Fruit fly (Drosophila melanogaster): ENCODE results near the gene LanA.
A peak's percentile ranks its signal among the peaks of the same experiment; 100 is the strongest.

Gene LanA

dm6 chr3L:6217212-6217611 lies 610 bp downstream of the LanA start (continued):
- TF ChIP-seq CG17186 (GFP tag; optimal IDR thresholded peaks at IDR 0.05) (no peak), CG8281 (tag; optimal IDR thresholded peaks at IDR 0.05) (peak; percentile 24), Blimp-1 (GFP tag; optimal IDR thresholded peaks at IDR 0.05) (peak; percentile 80), gcm2 (GFP tag; optimal IDR thresholded peaks at IDR 0.05) (no peak), ind (GFP tag; optimal IDR thresholded peaks at IDR 0.05) (peak; percentile 55), odd (GFP tag; optimal IDR thresholded peaks at IDR 0.05) (peak; percentile 35), CG12942 (GFP tag; optimal IDR thresholded peaks at IDR 0.05) (peak; percentile 26), CG17612 (GFP tag; IDR thresholded peaks at IDR 0.05) (no peak), CG14050 (GFP tag; IDR thresholded peaks at IDR 0.05) (peak; percentile 37; the same call in 1 of the 3 replicates), CG2120 (GFP tag; optimal IDR thresholded peaks at IDR 0.05) (peak; percentile 24), CG10147 (GFP tag; optimal IDR thresholded peaks at IDR 0.05) (peak; percentile 31), Jarid2 (GFP tag; optimal IDR thresholded peaks at IDR 0.05) (no peak), gt (GFP tag; IDR thresholded peaks at IDR 0.05) (no peak), aop (GFP tag; IDR thresholded peaks at IDR 0.05) (no peak), sc (optimal IDR thresholded peaks at IDR 0.05) (no peak), sc (GFP tag; optimal IDR thresholded peaks at IDR 0.05) (peak; percentile 56), tup (GFP tag; optimal IDR thresholded peaks at IDR 0.05) (no peak), CG3726 (GFP tag; IDR thresholded peaks at IDR 0.05) (peak; percentile 36; the same call in 1 of the 3 replicates), Med (GFP tag) (peak; percentile 69), CG6254 (GFP tag; optimal IDR thresholded peaks at IDR 0.05) (peak; percentile 50), CrebB (tag; optimal IDR thresholded peaks at IDR 0.05) (no peak), PHDP (tag; optimal IDR thresholded peaks at IDR 0.05) (peak; percentile 69), CG3281 (GFP tag; optimal IDR thresholded peaks at IDR 0.05) (peak; percentile 11), cato (GFP tag; optimal IDR thresholded peaks at IDR 0.05; ENCODE audit: borderline replicate concordance) (peak; percentile 15), CG10654 (GFP tag; optimal IDR thresholded peaks at IDR 0.05) (peak; percentile 44), CG12236 (GFP tag; optimal IDR thresholded peaks at IDR 0.05) (peak; percentile 28), Stat92E (GFP tag; optimal IDR thresholded peaks at IDR 0.05) (no peak), Xbp1 (GFP tag; optimal IDR thresholded peaks at IDR 0.05) (peak; percentile 68), bcd (GFP tag; optimal IDR thresholded peaks at IDR 0.05) (peak; percentile 36), CG1529 (GFP tag; optimal IDR thresholded peaks at IDR 0.05) (peak; percentile 53), CG3407 (GFP tag; optimal IDR thresholded peaks at IDR 0.05) (peak; percentile 29), tgo (GFP tag; IDR thresholded peaks at IDR 0.05) (peak; percentile 66; the same call in 2 of the 3 replicates), CG10979 (tag; optimal IDR thresholded peaks at IDR 0.05) (peak; percentile 89), tap (tag; optimal IDR thresholded peaks at IDR 0.05) (peak; percentile 78), CG17568 (GFP tag; optimal IDR thresholded peaks at IDR 0.05) (no peak), CG10366 (GFP tag; IDR thresholded peaks at IDR 0.05) (peak; percentile 71), Hr51 (GFP tag; optimal IDR thresholded peaks at IDR 0.05) (peak in 1 of 2 experiments; percentile 71), crc (GFP tag; optimal IDR thresholded peaks at IDR 0.05) (peak; percentile 42), Lhr (GFP tag; optimal IDR thresholded peaks at IDR 0.05) (peak; percentile 13), lola (GFP tag; optimal IDR thresholded peaks at IDR 0.05) (peak in 1 of 3 experiments; percentile 90), Eip74EF (GFP tag; optimal IDR thresholded peaks at IDR 0.05) (peak in 1 of 2 experiments; percentile 50), Fer1 (GFP tag; optimal IDR thresholded peaks at IDR 0.05) (no peak), dpn (GFP tag; optimal IDR thresholded peaks at IDR 0.05) (peak; percentile 38 to 54), Max (GFP tag; optimal IDR thresholded peaks at IDR 0.05) (no peak), CG12659 (GFP tag; optimal IDR thresholded peaks at IDR 0.05) (peak; percentile 41), C15 (GFP tag; IDR thresholded peaks at IDR 0.05) (0 out of 3 replicates have a peak, but pooled peaks have one; percentile 29), CG5245 (GFP tag; optimal IDR thresholded peaks at IDR 0.05) (peak; percentile 50), CG10321 (GFP tag; IDR thresholded peaks at IDR 0.05) (peak; percentile 16; the same call in 1 of the 2 replicates), Ets97D (GFP tag; optimal IDR thresholded peaks at IDR 0.05) (no peak)
